Worm (Caenorhabditis elegans) whole organism, mixed stage, embryonic: Measurements from ENCODE around the gene C50B8.4.

Experiments used
- blmp-1 ChIP-seq: fragments of 150-350 bp; optimal IDR thresholded peaks from 2 replicates; lab custom pipeline; 2014; ENCODE audit warnings: missing biosample characterization, missing genetic modification characterization
- lin-32 ChIP-seq: fragments of 200-800 bp; sonication (Bioruptor generic); optimal IDR thresholded peaks from 2 replicates; lab custom pipeline; 2018; ENCODE audit warnings: mild to moderate bottlenecking, missing genetic modification characterization, missing compliant biosample characterization
- ztf-11 ChIP-seq: fragments of 150-350 bp; optimal IDR thresholded peaks from 2 replicates; lab custom pipeline; 2014; ENCODE audit warnings: missing biosample characterization, missing genetic modification characterization

DNA sequence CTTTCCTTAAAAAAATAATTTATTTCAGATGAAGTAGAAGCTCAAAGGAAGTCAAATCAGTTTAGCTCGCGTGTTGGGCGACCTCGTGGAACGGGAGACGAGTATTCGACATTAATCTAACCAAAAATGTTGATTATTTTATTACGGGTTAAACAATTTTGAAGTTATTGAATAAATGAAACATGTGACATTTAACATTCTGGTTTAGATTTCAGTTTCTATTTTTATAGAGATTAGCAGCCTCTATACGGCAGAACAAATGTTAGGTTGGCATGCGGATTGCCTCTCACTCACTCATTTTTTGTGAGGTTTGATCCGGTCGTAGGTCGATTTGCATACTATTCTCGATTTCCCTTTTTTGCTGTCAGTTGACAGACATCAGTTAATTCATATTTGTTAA lies 12.7 kb downstream of the C50B8.4 start, which contains the start of gene F53F4.1:
- no peak for TF ChIP-seq ztf-11
- no peak for TF ChIP-seq blmp-1
- TF ChIP-seq lin-32 (GFP tag; lab: Kevin White, UChicago), result no peak
